Worm (Caenorhabditis elegans): ENCODE measurements around the gene tomm-7.

The tomm-7 gene

DNA sequence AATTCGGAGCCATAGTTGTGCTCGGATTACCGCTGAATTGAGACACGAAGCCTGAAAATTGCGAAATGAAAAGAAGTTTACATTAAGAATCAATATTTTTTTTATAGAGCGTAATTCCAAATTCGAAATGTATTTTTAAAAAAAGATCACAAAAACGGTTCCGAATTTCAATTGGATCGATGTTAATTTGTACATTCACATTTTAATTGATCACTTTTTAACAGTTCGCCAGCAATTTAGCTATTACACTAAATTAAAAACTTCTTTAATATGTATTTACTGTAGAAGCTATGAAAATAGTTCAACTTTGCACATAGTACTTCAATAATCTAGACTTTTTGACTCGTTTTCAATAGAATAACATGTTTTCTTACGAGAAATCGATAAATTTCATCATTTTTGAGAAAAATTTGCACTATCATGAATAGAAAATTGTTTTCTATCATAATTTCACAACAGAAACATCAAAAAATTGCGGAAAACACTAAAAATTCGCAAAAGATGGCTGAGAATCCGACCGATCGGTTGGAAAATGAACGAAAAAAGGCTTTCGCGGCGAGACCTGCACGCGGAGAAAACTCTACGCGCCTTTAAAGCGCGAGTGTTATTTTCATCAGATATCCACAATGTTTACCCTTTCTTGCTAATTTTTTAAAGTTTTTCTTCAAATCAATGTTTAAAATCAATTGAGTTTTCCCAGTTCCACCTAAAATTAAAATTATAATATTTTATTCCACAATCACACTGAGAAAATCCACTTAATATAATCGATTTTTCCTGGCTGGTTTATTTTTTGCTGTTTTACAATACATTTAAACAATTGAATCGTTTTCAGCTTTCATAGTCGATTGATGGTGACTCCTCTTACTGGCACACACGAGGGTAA is 30.6 kb upstream of the tomm-7 start, which contains the start of the genes egl-45 and kcmf-1:
TSS of gene egl-45 (minus strand) at position 51 of the 886 bp plus-strand sequence.
TSS of gene kcmf-1 (plus strand) at position 836 of the 886 bp plus-strand sequence.
- peak; percentile 81 for TF ChIP-seq F33H1.4 (GFP tag; IDR thresholded peaks at IDR 0.05)
- TF ChIP-seq egl-18 (GFP tag; IDR thresholded peaks at IDR 0.05): no peak
- TF ChIP-seq madf-6 (GFP tag; IDR thresholded peaks at IDR 0.05): peak; percentile 15; the same call in 1 of the 2 replicates
- TF ChIP-seq dpff-1 (tag; optimal IDR thresholded peaks at IDR 0.05): no peak
- TF ChIP-seq attf-5 (GFP tag; optimal IDR thresholded peaks at IDR 0.05): peak; percentile 44
- peak in 1 of 3 experiments; percentile 3 for TF ChIP-seq lin-35 (GFP tag; optimal IDR thresholded peaks at IDR 0.05)
- peak; percentile 8 for TF ChIP-seq efl-1 (GFP tag; optimal IDR thresholded peaks at IDR 0.05)

ce11 chrIII:7832473-7832872 is 26.9 kb upstream of the tomm-7 start:
- TF ChIP-seq ztf-25 (GFP tag; IDR thresholded peaks at IDR 0.05): no peak
- peak; percentile 22 for TF ChIP-seq him-1 (tag; optimal IDR thresholded peaks at IDR 0.05)
- no peak for TF ChIP-seq lsy-27 (tag; optimal IDR thresholded peaks at IDR 0.05; ENCODE audit: borderline replicate concordance, insufficient read depth)

DNA sequence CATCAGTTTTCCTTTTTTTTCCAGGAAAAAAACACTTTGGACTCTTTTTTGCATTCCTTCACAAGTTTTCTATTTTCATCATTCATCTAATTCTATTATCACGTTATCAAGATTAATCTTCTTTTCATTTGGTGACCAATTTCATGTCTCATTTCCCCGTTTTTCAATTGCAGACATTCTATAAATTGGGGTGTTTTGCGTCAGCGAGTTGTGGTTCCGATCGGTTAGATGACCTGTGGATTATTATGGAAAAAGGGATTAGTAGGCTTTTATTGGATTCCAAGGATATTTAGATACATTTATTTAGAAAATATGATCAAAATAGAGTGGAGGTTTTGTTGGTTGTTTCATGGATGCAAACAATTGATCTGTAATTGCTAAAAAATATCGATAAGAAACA is 24.6 kb upstream of the tomm-7 start:
- TF ChIP-seq K12H6.12 (tag; optimal IDR thresholded peaks at IDR 0.05) (no peak), him-1 (tag; optimal IDR thresholded peaks at IDR 0.05) (no peak)

DNA sequence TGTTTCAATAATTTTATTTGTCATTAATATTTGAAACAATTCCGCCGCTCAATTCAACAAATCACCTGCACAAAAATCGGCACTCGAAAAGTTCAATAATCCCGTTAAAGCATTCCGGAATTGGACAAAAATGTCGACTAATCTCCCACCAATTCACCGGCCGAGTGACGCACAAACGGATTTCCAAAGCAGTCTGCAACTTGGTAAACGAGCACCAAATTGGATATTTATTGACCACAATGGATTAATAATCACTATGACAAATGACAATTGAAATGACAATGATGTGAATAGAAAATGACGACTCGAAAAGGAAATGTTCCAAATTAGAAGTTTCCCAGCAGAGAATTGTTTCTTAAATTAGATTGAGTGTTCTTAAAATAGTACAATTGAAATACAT is 23.7 kb upstream of the tomm-7 start:
- no peak for TF ChIP-seq T26A5.8 (tag; optimal IDR thresholded peaks at IDR 0.05)
- no peak for TF ChIP-seq nfya-2 (GFP tag; IDR thresholded peaks at IDR 0.05)
- TF ChIP-seq him-1 (tag; optimal IDR thresholded peaks at IDR 0.05): no peak
- TF ChIP-seq bed-1 (GFP tag; IDR thresholded peaks at IDR 0.05): no peak
- TF ChIP-seq madf-8 (GFP tag; conservative IDR thresholded peaks at IDR 0.05): no peak
- no peak for TF ChIP-seq F10E7.11 (tag; optimal IDR thresholded peaks at IDR 0.05)
- no peak for TF ChIP-seq Y56A3A.18 (GFP tag; IDR thresholded peaks at IDR 0.05)
- TF ChIP-seq snpc-4 (GFP tag; optimal IDR thresholded peaks at IDR 0.05): no peak
- no peak for TF ChIP-seq snpc-4 (tag; optimal IDR thresholded peaks at IDR 0.05)
- no peak for TF ChIP-seq atf-7 (tag; optimal IDR thresholded peaks at IDR 0.05)
- no peak for TF ChIP-seq hlh-12 (tag; optimal IDR thresholded peaks at IDR 0.05)
- no peak for TF ChIP-seq lin-40 (tag; optimal IDR thresholded peaks at IDR 0.05)
- no peak for TF ChIP-seq snpc-1.3 (tag; optimal IDR thresholded peaks at IDR 0.05; ENCODE audit: insufficient read depth)
- TF ChIP-seq B0019.2 (GFP tag; conservative IDR thresholded peaks at IDR 0.05): no peak
- TF ChIP-seq K12H6.12 (tag; optimal IDR thresholded peaks at IDR 0.05): no peak
- no peak for TF ChIP-seq Y67H2A.10 (GFP tag; conservative IDR thresholded peaks at IDR 0.05)
- no peak for TF ChIP-seq rec-8 (tag; optimal IDR thresholded peaks at IDR 0.05)
- TF ChIP-seq F52B5.7 (tag; optimal IDR thresholded peaks at IDR 0.05): no peak
- TF ChIP-seq ztf-18 (tag; optimal IDR thresholded peaks at IDR 0.05): no peak
- TF ChIP-seq ccch-3 (GFP tag; optimal IDR thresholded peaks at IDR 0.05): no peak

ce11 chrIII:7837567-7837966 is 21.8 kb upstream of the tomm-7 start:
- TF ChIP-seq dpff-1 (tag; optimal IDR thresholded peaks at IDR 0.05) (no peak), lin-35 (GFP tag; optimal IDR thresholded peaks at IDR 0.05) (no peak), F57C9.4 (tag; optimal IDR thresholded peaks at IDR 0.05) (no peak), K11D2.4 (GFP tag; IDR thresholded peaks at IDR 0.05) (no peak), B0019.2 (GFP tag; conservative IDR thresholded peaks at IDR 0.05) (no peak), attf-3 (GFP tag; conservative IDR thresholded peaks at IDR 0.05) (no peak), madf-6 (GFP tag; IDR thresholded peaks at IDR 0.05) (no peak), Y53F4B.3 (GFP tag; IDR thresholded peaks at IDR 0.05) (no peak), ZK185.1 (tag; optimal IDR thresholded peaks at IDR 0.05; ENCODE audit: poor library complexity, severe bottlenecking) (no peak), atf-7 (tag; optimal IDR thresholded peaks at IDR 0.05) (no peak), rcor-1 (GFP tag; IDR thresholded peaks at IDR 0.05) (no peak), snpc-4 (GFP tag; optimal IDR thresholded peaks at IDR 0.05) (no peak), snpc-4 (tag; optimal IDR thresholded peaks at IDR 0.05) (no peak), lag-1 (GFP tag; IDR thresholded peaks at IDR 0.05) (no peak), tbx-9 (tag; optimal IDR thresholded peaks at IDR 0.05; ENCODE audit: borderline replicate concordance) (no peak), hmg-20 (GFP tag; IDR thresholded peaks at IDR 0.05) (no peak), somi-1 (GFP tag; optimal IDR thresholded peaks at IDR 0.05) (no peak)
